Fruit fly (Drosophila melanogaster) whole organism: ENCODE measurements around the gene IntS11.

Source experiments
- CG8478 ChIP-seq: fragments of >200 bp; optimal IDR thresholded peaks from 2 replicates; lab custom pipeline; 2018; ENCODE audit warnings: inconsistent platforms
- Dll ChIP-seq: fragments of >200 bp; optimal IDR thresholded peaks from 2 replicates; lab custom pipeline; 2017
- EcR ChIP-seq, 2 experiments: fragments of >200 bp; optimal IDR thresholded peaks; 2 replicates each; lab custom pipeline; 2017; ENCODE audit warnings: missing biosample characterization in 2 of 2, missing genetic modification characterization in 2 of 2, missing genetic modification reagents in 2 of 2
- pan ChIP-seq: fragments of >200 bp; optimal IDR thresholded peaks from 2 replicates; lab custom pipeline; 2017
- psq ChIP-seq: fragments of >200 bp; optimal IDR thresholded peaks from 2 replicates; lab custom pipeline; 2017
- usp ChIP-seq: fragments of >200 bp; optimal IDR thresholded peaks from 2 replicates; lab custom pipeline; 2017; ENCODE audit warnings: missing biosample characterization, missing genetic modification characterization, mixed read lengths

The IntS11 gene

DNA sequence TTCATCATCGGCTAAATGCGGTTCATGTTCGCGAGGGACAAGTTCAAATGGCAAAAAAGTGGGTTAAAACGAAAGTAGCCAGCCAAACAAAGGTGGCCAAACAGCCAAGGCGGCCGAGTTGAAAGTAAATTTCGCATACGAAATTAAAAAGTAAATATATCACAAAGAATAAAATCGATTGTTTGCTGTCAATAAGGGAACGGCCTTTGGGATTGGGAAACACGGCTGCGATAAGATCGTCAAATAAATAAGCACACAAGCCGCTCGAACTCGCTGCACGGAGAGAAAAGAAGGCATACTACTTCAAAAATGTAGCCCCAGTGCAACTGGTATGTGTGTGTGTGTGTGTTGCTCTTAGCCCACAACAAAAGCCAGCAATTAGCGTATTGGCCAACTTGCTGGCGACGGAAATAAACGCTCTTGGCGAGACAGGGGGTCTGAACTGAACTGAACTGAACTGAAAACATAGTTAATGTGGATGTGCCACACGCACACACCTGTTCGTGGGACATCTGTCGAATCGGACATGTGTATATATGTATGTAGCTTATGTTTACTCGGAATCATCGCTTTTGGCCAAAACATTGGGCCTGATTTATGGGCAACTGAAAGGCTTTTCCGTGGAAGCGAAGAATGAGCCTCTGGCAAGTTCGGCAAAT lies 42.9 kb downstream of the IntS11 start:
- TF ChIP-seq Dll, result no peak
- no peak for TF ChIP-seq psq (lab: Kevin White, UChicago)
- no peak for TF ChIP-seq usp (GFP tag; lab: Kevin White, UChicago)

DNA sequence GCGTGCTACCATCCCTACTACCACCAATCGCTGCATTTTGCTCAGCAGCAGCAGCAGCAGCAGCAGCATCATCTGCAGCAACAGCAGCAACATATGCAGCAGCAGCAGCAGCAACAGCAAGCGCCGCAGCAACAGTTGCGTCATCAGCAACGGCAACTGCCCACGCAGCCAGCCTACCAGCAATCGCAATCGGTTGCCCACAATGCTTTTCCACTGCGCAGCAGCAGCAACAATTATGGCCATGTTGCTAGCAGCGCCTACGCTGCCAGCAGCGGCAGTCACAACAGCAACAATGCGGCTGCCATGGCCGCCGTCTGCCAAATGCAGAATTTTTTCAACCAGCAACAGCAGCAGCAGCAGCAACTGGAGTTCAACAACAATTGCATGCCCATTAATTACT lies 45.0 kb downstream of the IntS11 start:
- TF ChIP-seq CG8478 (lab: Kevin White, UChicago), result no peak
- no peak for TF ChIP-seq usp (GFP tag; lab: Kevin White, UChicago)
- TF ChIP-seq pan (lab: Kevin White, UChicago), result no peak
- TF ChIP-seq Dll, result no peak
- TF ChIP-seq psq (lab: Kevin White, UChicago), result no peak
- no peak for TF ChIP-seq EcR (GFP tag; optimal IDR thresholded peaks at IDR 0.05; lab: Kevin White, UChicago)

DNA sequence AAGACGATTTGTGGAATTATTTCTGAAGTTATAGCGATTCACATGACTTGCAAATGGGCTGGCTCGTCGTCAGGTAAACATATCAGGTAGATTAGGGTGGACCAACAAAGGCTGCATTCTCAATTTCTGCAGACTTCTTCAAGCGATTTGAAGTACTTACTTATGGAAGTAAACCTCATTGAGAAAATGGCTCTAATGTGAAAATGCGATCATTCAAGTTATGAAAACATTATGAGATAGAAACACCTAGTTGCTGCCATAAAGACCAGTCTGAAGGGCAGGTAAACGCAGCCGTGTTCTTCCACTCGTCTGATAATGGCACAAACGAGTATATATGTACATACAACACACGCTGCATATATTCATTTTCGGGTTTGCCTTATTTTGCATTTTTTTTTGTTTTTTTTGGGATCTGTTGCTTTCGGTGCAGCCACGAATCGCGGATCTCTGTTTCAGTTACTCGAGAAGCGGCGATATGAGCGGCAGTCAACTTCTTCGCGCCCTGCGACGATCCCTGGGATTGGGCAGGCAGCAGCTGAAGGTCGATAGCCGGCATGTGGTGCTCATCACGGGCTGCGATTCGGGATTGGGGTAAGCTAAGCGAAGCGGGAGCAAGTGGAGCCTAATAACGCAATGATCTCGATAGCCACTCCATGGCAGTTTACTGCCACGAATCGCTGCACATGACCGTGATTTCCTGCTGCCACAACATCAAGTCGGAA lies 49.2 kb downstream of the IntS11 start, which contains the start of gene sro:
Gene sro (plus strand): TSS at position 437 of the 722 bp plus-strand sequence.
- TF ChIP-seq Dll (no peak), EcR (GFP tag; optimal IDR thresholded peaks at IDR 0.05; lab: Kevin White, UChicago) (no peak), psq (lab: Kevin White, UChicago) (no peak), pan (lab: Kevin White, UChicago) (no peak), CG8478 (lab: Kevin White, UChicago) (no peak)
